Fruit fly (Drosophila melanogaster) whole organism, embryonic: Measurements from ENCODE around the gene CG43059.

Source experiments
- BEAF-32 ChIP-seq: fragments of 200-800 bp; sonication (Bioruptor generic); optimal IDR thresholded peaks from 3 replicates; lab custom pipeline; 2017; ENCODE audit warnings: missing biosample characterization, missing genetic modification characterization, mild to moderate bottlenecking, moderate library complexity, missing genetic modification reagents
- Bgb ChIP-seq: fragments of 200-800 bp; sonication (Bioruptor generic); IDR thresholded peaks from 2 replicates; pipeline ENCODE4 v1.3.6; 2022; ENCODE audit warnings: missing biosample characterization, missing genetic modification characterization; ENCODE audit not compliant: partially characterized antibody
- BtbVII ChIP-seq: fragments of 200-800 bp; sonication (Bioruptor generic); optimal IDR thresholded peaks from 3 replicates; lab custom pipeline; 2017; ENCODE audit warnings: missing biosample characterization, mild to moderate bottlenecking, missing genetic modification characterization
- Bteb2 ChIP-seq: fragments of 200-800 bp; sonication (Bioruptor generic); optimal IDR thresholded peaks from 2 replicates; lab custom pipeline; 2016; ENCODE audit warnings: missing biosample characterization, missing genetic modification characterization
- CG10267 ChIP-seq: fragments of 200-800 bp; sonication (Bioruptor generic); optimal IDR thresholded peaks from 2 replicates; lab custom pipeline; 2018; ENCODE audit warnings: missing biosample characterization, mild to moderate bottlenecking, missing genetic modification characterization, moderate library complexity
- CG10274 ChIP-seq: fragments of 200-800 bp; sonication (Bioruptor generic); optimal IDR thresholded peaks from 3 replicates; lab custom pipeline; 2017; ENCODE audit warnings: missing biosample characterization, mild to moderate bottlenecking, missing genetic modification characterization
- CG10654 ChIP-seq: fragments of 200-800 bp; sonication (Bioruptor generic); optimal IDR thresholded peaks from 2 replicates; lab custom pipeline; 2016; ENCODE audit warnings: missing biosample characterization, missing genetic modification characterization
- CG11085 ChIP-seq: fragments of 200-800 bp; sonication (Bioruptor generic); IDR thresholded peaks from 2 replicates; pipeline ENCODE4 v1.3.6; 2022; ENCODE audit warnings: missing biosample characterization, missing genetic modification characterization
- CG12769 ChIP-seq: fragments of 200-800 bp; sonication (Bioruptor generic); optimal IDR thresholded peaks from 2 replicates; lab custom pipeline; 2019; ENCODE audit warnings: missing biosample characterization, mild to moderate bottlenecking, missing genetic modification characterization, moderate library complexity
- CG14965 ChIP-seq: fragments of 200-800 bp; sonication (Bioruptor generic); optimal IDR thresholded peaks from 2 replicates; lab custom pipeline; 2016; ENCODE audit warnings: missing biosample characterization, missing genetic modification characterization, borderline replicate concordance
- CG17829 ChIP-seq: fragments of 200-800 bp; optimal IDR thresholded peaks from 2 replicates; lab custom pipeline; 2019; ENCODE audit warnings: missing biosample characterization, mild to moderate bottlenecking, missing genetic modification characterization, moderate library complexity
- CG18599 ChIP-seq: fragments of 200-800 bp; sonication (Bioruptor generic); optimal IDR thresholded peaks from 3 replicates; lab custom pipeline; 2017; ENCODE audit warnings: missing biosample characterization, missing genetic modification characterization, mild to moderate bottlenecking, moderate library complexity, missing genetic modification reagents
- CG30020 ChIP-seq: fragments of 200-800 bp; optimal IDR thresholded peaks from 2 replicates; lab custom pipeline; 2019; ENCODE audit warnings: missing biosample characterization, mild to moderate bottlenecking, missing genetic modification characterization, moderate library complexity
- CG31365 ChIP-seq: fragments of 200-800 bp; sonication (Bioruptor generic); optimal IDR thresholded peaks from 2 replicates; lab custom pipeline; 2018; ENCODE audit warnings: missing biosample characterization, mild to moderate bottlenecking, missing genetic modification characterization
- CG34422 ChIP-seq: fragments of 200-800 bp; sonication (Bioruptor generic); IDR thresholded peaks from 3 replicates; pipeline ENCODE4 v1.3.6; 2022; ENCODE audit warnings: missing biosample characterization, missing genetic modification characterization
- CG42726 ChIP-seq: fragments of 200-800 bp; sonication (Bioruptor generic); IDR thresholded peaks from 2 replicates; pipeline ENCODE4 v1.3.6; 2022; ENCODE audit warnings: missing biosample characterization, missing genetic modification characterization; ENCODE audit not compliant: partially characterized antibody
- CG4404 ChIP-seq: fragments of 200-800 bp; sonication (Bioruptor generic); IDR thresholded peaks from 2 replicates; pipeline ENCODE4 v1.3.6; 2022; ENCODE audit warnings: missing biosample characterization, missing genetic modification characterization
- CG6683 ChIP-seq: fragments of 200-800 bp; sonication (Bioruptor generic); optimal IDR thresholded peaks from 2 replicates; lab custom pipeline; 2017; ENCODE audit warnings: missing biosample characterization, mild to moderate bottlenecking, missing genetic modification characterization, missing genetic modification reagents
- CG6689 ChIP-seq: fragments of 200-800 bp; sonication (Bioruptor generic); IDR thresholded peaks from 2 replicates; pipeline ENCODE4 v1.3.6; 2022; ENCODE audit warnings: missing biosample characterization, missing genetic modification characterization
- CG8765 ChIP-seq: fragments of 200-800 bp; sonication (Bioruptor generic); IDR thresholded peaks from 2 replicates; pipeline ENCODE4 v1.3.6; 2022; ENCODE audit warnings: missing biosample characterization, missing genetic modification characterization
- CG9817 ChIP-seq: fragments of 200-800 bp; sonication (Bioruptor generic); optimal IDR thresholded peaks from 2 replicates; lab custom pipeline; 2018; ENCODE audit warnings: missing biosample characterization, mild to moderate bottlenecking, missing genetic modification characterization, moderate library complexity
- CTCF ChIP-seq: fragments of 200-800 bp; sonication (Bioruptor generic); optimal IDR thresholded peaks from 2 replicates; lab custom pipeline; 2017; ENCODE audit warnings: missing biosample characterization, mild to moderate bottlenecking, missing genetic modification characterization, moderate library complexity
- Dbx ChIP-seq: fragments of 200-800 bp; sonication (Bioruptor generic); IDR thresholded peaks from 3 replicates; pipeline ENCODE4 v1.3.6; 2022; ENCODE audit warnings: missing biosample characterization, missing genetic modification characterization
- Dfd ChIP-seq, 2 experiments: fragments of >200 bp; optimal IDR thresholded peaks; 2 replicates each; lab custom pipeline; 2017; ENCODE audit warnings: missing biosample characterization in 2 of 2, missing genetic modification characterization in 2 of 2
- Dip3 ChIP-seq: fragments of 200-800 bp; sonication (Bioruptor generic); optimal IDR thresholded peaks from 3 replicates; lab custom pipeline; 2016; ENCODE audit warnings: missing biosample characterization, missing genetic modification characterization
- Dp ChIP-seq: fragments of 200-800 bp; sonication (Bioruptor generic); optimal IDR thresholded peaks from 2 replicates; lab custom pipeline; 2018; ENCODE audit warnings: missing biosample characterization, mild to moderate bottlenecking, missing genetic modification characterization, moderate library complexity
- GATAe ChIP-seq: fragments of 200-800 bp; sonication (Bioruptor generic); conservative IDR thresholded peaks from 2 replicates; pipeline ENCODE4 v1.3.6; 2022; ENCODE audit warnings: missing biosample characterization, missing genetic modification characterization
- chif ChIP-seq, 2 experiments: fragments of 200-800 bp; sonication (Bioruptor generic); optimal IDR thresholded peaks; 3 replicates each; lab custom pipeline; 2016; ENCODE audit warnings: missing biosample characterization in 2 of 2, missing genetic modification characterization in 2 of 2
- chinmo ChIP-seq: fragments of 200-800 bp; sonication (Bioruptor generic); IDR thresholded peaks from 4 replicates; pipeline ENCODE4 v1.3.6; 2022; ENCODE audit warnings: missing biosample characterization, missing genetic modification characterization; ENCODE audit not compliant: partially characterized antibody
- disco-r ChIP-seq: fragments of 200-800 bp; sonication (Bioruptor generic); optimal IDR thresholded peaks from 2 replicates; lab custom pipeline; 2016; ENCODE audit warnings: missing biosample characterization, missing genetic modification characterization
- emc ChIP-seq: fragments of 200-800 bp; sonication (Bioruptor generic); optimal IDR thresholded peaks from 2 replicates; lab custom pipeline; 2016; ENCODE audit warnings: missing biosample characterization, missing genetic modification characterization
- gfzf ChIP-seq: fragments of 200-800 bp; sonication (Bioruptor generic); optimal IDR thresholded peaks from 2 replicates; lab custom pipeline; 2016; ENCODE audit warnings: missing biosample characterization, mild to moderate bottlenecking, missing genetic modification characterization, moderate library complexity
- hb ChIP-seq: fragments of 200-800 bp; sonication (Bioruptor generic); IDR thresholded peaks from 3 replicates; pipeline ENCODE4 v1.3.6; 2022; ENCODE audit warnings: missing biosample characterization, missing genetic modification characterization; ENCODE audit not compliant: partially characterized antibody
- hth ChIP-seq: fragments of >200 bp; optimal IDR thresholded peaks from 2 replicates; lab custom pipeline; 2017; ENCODE audit warnings: inconsistent platforms
- lola ChIP-seq, 3 experiments: fragments of >200 bp in 2 of 3; fragments of 200-800 bp in 1 of 3; sonication (Bioruptor generic) in 1 of 3; optimal IDR thresholded peaks; 2 replicates each; lab custom pipeline; 2017 to 2019; ENCODE audit warnings: missing biosample characterization in 3 of 3, missing genetic modification characterization in 3 of 3, mild to moderate bottlenecking in 1 of 3, moderate library complexity in 1 of 3
- maf-S ChIP-seq: fragments of 200-800 bp; sonication (Bioruptor generic); optimal IDR thresholded peaks from 2 replicates; lab custom pipeline; 2016; ENCODE audit warnings: missing biosample characterization, missing genetic modification characterization
- mld ChIP-seq: fragments of 200-800 bp; sonication (Bioruptor generic); IDR thresholded peaks from 3 replicates; pipeline ENCODE4 v1.3.6; 2022; ENCODE audit warnings: missing biosample characterization, missing genetic modification characterization; ENCODE audit not compliant: partially characterized antibody
- pita ChIP-seq: fragments of 200-800 bp; sonication (Bioruptor generic); optimal IDR thresholded peaks from 2 replicates; lab custom pipeline; 2017; ENCODE audit warnings: missing biosample characterization, mild to moderate bottlenecking, missing genetic modification characterization
- salm ChIP-seq: fragments of 200-800 bp; sonication (Bioruptor generic); optimal IDR thresholded peaks from 2 replicates; lab custom pipeline; 2018; ENCODE audit warnings: missing biosample characterization, mild to moderate bottlenecking, missing genetic modification characterization
- sens ChIP-seq: fragments of 200-800 bp; sonication (Bioruptor generic); peaks from one replicate; lab custom pipeline; 2016; ENCODE audit warnings: missing biosample characterization, missing genetic modification characterization
- sens-2 ChIP-seq: fragments of 200-800 bp; sonication (Bioruptor generic); IDR thresholded peaks from 2 replicates; pipeline ENCODE4 v1.3.6; 2022; ENCODE audit warnings: missing biosample characterization, missing genetic modification characterization
- slp2 ChIP-seq: fragments of 200-800 bp; sonication (Bioruptor generic); optimal IDR thresholded peaks from 2 replicates; lab custom pipeline; 2016; ENCODE audit warnings: missing biosample characterization, missing genetic modification characterization
- ttk ChIP-seq: fragments of 200-800 bp; sonication (Bioruptor generic); IDR thresholded peaks from 2 replicates; pipeline ENCODE4 v2.1.2; 2022; ENCODE audit warnings: missing biosample characterization, missing genetic modification characterization

The CG43059 gene

DNA sequence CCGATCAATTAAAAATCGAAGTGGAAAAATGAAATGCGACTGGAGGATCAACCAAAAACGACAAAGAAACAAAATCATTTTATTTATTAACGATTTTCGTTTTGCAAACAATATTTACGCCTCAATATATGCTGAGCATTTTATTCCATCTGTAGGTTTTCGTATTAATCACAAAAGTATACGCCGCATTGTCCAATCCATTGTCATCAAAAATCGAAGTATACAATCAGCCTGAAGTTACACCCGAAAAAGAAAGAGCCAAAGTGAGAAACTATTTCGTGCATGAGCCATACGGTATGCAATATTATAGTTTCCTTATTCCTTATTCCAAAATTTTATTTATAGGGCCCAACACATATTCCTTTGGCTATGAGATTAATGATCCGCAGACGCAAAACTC is 10.2 kb upstream of the CG43059 start:
- no peak for TF ChIP-seq mld (GFP tag; lab: Robert Waterston, UW)
- 0 out of 2 replicates have a peak, but pooled peaks have one; percentile 25 for TF ChIP-seq Bgb (GFP tag; lab: Robert Waterston, UW)
- peak in 1 of 3 experiments; percentile 76 for TF ChIP-seq lola (GFP tag; optimal IDR thresholded peaks at IDR 0.05; lab: Kevin White, UChicago)
- 0 out of 4 replicates have a peak, but pooled peaks have one; percentile 41 for TF ChIP-seq chinmo (GFP tag; lab: Robert Waterston, UW)
- TF ChIP-seq CG10274 (GFP tag; lab: Kevin White, UChicago) = no peak

DNA sequence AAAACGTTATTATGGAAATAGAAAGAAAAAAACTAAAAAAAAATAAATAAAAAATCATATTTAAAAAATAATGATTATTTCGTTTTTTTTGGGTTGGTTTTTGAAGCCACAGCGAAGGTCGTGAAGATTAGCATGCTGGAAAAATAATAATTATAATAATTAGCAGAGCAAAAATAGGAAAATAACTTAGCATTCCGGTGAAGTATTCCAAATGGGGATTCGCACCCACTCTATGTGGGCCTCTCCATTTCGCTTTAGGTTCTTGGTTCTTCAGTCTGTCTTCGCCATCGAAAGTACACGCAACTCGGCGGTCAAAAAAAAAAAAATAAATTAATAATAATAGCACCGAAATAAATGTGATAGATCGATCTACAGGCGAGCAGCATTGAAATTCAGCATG is 9.5 kb upstream of the CG43059 start, which contains the start of gene CG34462:
Gene CG34462 (plus strand): TSS at position 301 of the 400 bp plus-strand sequence.
- TF ChIP-seq CG17829 (tag; lab: Kevin White, UChicago) (no peak), CG8765 (GFP tag; lab: Robert Waterston, UW) (no peak), gfzf (GFP tag; lab: Kevin White, UChicago) (no peak)

DNA sequence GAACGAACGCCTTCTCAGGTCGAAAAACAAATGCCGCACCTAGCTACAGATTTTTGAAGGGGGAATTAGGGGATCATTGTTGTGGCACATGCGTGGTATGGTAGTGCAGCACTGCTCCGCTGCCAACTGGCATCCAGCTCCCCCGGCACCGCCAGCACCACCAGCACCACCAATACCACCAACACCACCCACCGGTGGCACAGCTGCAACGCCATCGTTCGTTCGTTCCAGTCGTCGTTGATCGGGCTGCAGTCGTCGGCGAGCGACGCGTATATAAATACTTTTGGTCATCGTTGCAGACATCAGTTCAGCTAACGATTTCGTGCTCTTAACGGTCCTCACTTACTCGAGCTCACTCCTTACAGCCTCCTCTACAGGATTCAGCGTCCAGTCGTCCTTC is 6.8 kb upstream of the CG43059 start, which contains the start of gene CG34461:
Gene CG34461 (plus strand): TSS at position 301 of the 400 bp plus-strand sequence.
- no peak for TF ChIP-seq CG42726
- TF ChIP-seq emc (GFP tag; lab: Kevin White, UChicago) = no peak
- TF ChIP-seq CG10654 (GFP tag; lab: Kevin White, UChicago) = no peak
- TF ChIP-seq Dbx (GFP tag; lab: Robert Waterston, UW) = no peak
- TF ChIP-seq CG18599 (GFP tag; lab: Kevin White, UChicago) = no peak
- no peak for TF ChIP-seq slp2 (GFP tag; lab: Kevin White, UChicago)
- no peak for TF ChIP-seq hb (GFP tag; lab: Robert Waterston, UW)
- no peak for TF ChIP-seq CG6689
- TF ChIP-seq BEAF-32 (GFP tag; lab: Kevin White, UChicago) = no peak
- TF ChIP-seq CG12769 (tag; lab: Kevin White, UChicago) = no peak
- TF ChIP-seq CG4404 (GFP tag; lab: Robert Waterston, UW) = no peak
- no peak for TF ChIP-seq CG30020 (tag; lab: Kevin White, UChicago)
- no peak for TF ChIP-seq Dp (GFP tag; lab: Kevin White, UChicago)

DNA sequence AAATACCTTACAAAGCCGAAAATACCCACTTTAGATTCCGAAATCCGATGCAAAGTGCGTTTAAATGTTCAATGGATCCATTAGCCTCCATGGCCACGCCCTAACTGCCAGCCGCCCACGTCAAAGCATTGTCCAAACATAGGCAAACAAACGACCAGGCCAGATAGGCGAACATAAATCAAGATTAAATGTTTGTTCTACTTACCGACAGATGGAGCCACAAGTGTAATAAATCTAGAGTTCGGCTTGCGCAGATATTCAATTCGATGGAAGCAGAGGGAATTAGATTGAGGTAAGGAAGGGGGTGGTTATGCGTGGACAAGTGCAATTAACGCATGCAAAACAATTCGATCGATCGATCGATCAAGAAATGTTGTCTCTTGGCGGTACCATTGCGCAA is 5.1 kb upstream of the CG43059 start:
- TF ChIP-seq sens (GFP tag; lab: Kevin White, UChicago) (peak; percentile 38), CG14965 (GFP tag; lab: Kevin White, UChicago) (peak; percentile 90), BtbVII (GFP tag; lab: Kevin White, UChicago) (no peak), CTCF (GFP tag; lab: Kevin White, UChicago) (peak; percentile 84), Bteb2 (no peak), CG10267 (tag; lab: Kevin White, UChicago) (no peak)

DNA sequence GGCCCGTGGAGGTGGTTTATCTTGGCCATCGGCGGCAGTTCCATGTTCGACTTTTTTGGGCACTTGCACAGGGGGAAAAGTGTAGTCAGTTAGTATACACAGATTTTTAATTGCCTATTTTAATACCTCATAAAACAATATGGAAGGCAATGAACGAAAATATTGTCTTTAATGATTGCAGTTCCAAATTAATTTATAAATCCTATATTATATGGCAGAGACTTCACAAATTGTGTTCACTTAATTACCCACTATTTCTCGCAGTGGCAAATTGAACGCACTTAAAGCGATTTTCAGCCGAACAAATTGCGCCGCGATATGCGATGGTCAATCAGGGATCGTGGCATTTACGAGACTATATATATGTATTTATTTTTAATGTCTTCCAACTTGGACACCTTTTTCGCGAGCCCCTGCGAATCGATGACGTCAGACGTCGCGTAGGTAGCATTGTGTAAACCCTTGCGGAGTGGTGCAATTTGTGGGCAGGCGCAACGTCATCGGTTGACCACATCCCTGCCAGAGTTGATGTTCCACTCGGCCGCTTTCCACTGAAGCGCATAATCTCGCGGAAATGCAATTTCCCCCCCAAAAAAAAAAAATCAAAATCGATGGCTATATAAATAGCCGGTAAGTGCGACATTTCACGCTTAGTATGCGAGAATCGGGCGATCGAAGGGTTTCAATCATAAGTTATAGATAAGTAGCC is 1.5 kb upstream of the CG43059 start, which contains the start of gene CG13670:
Gene CG13670 (plus strand): TSS at position 659 of the 709 bp plus-strand sequence.
- no peak for TF ChIP-seq salm (tag; lab: Kevin White, UChicago)
- no peak for TF ChIP-seq GATAe (GFP tag; lab: Robert Waterston, UW)
- TF ChIP-seq chif (GFP tag; optimal IDR thresholded peaks at IDR 0.05; lab: Kevin White, UChicago) = no peak
- no peak for TF ChIP-seq disco-r
- no peak for TF ChIP-seq CG9817 (tag; lab: Kevin White, UChicago)
- no peak for TF ChIP-seq CG11085 (GFP tag; lab: Robert Waterston, UW)
- TF ChIP-seq Dip3 (GFP tag; lab: Kevin White, UChicago) = no peak
- no peak for TF ChIP-seq pita
- TF ChIP-seq CG6689 = 0 out of 2 replicates have a peak, but pooled peaks have one; percentile 9
- TF ChIP-seq CG34422 (GFP tag; lab: Robert Waterston, UW) = no peak
- no peak for TF ChIP-seq maf-S (GFP tag; lab: Kevin White, UChicago)
- no peak for TF ChIP-seq CG31365
- TF ChIP-seq sens-2 (GFP tag; lab: Robert Waterston, UW) = no peak
- no peak for TF ChIP-seq CG6683 (GFP tag; lab: Kevin White, UChicago)
- TF ChIP-seq CG8765 (GFP tag; lab: Robert Waterston, UW) = no peak
- TF ChIP-seq hth (lab: Kevin White, UChicago) = no peak
- no peak for TF ChIP-seq ttk (GFP tag; lab: Robert Waterston, UW)
- TF ChIP-seq Dfd (GFP tag; optimal IDR thresholded peaks at IDR 0.05; lab: Kevin White, UChicago) = no peak
